Fruit fly (Drosophila melanogaster) whole organism, embryonic: ENCODE data around the gene CG42494.

ENCODE experiments used
- B-H1 ChIP-seq: fragments of 200-800 bp; sonication (Bioruptor generic); IDR thresholded peaks from 3 replicates; pipeline ENCODE4 v1.3.6; 2022; ENCODE audit warnings: missing biosample characterization, missing genetic modification characterization
- CG10267 ChIP-seq: fragments of 200-800 bp; sonication (Bioruptor generic); optimal IDR thresholded peaks from 2 replicates; lab custom pipeline; 2018; ENCODE audit warnings: missing biosample characterization, mild to moderate bottlenecking, missing genetic modification characterization, moderate library complexity
- CG10979 ChIP-seq: fragments of 200-800 bp; sonication (Bioruptor generic); optimal IDR thresholded peaks from 2 replicates; lab custom pipeline; 2018; ENCODE audit warnings: missing biosample characterization, mild to moderate bottlenecking, missing genetic modification characterization, moderate library complexity
- CG11247 ChIP-seq: fragments of 200-800 bp; sonication (Bioruptor generic); IDR thresholded peaks from 2 replicates; pipeline ENCODE4 v1.3.6; 2022; ENCODE audit warnings: missing biosample characterization, missing genetic modification characterization
- CG13296 ChIP-seq: fragments of 200-800 bp; sonication (Bioruptor generic); optimal IDR thresholded peaks from 3 replicates; lab custom pipeline; 2018; ENCODE audit warnings: missing biosample characterization, mild to moderate bottlenecking, missing genetic modification characterization
- CG14667 ChIP-seq: fragments of 200-800 bp; sonication (Bioruptor generic); IDR thresholded peaks from 2 replicates; pipeline ENCODE4 v1.3.6; 2022; ENCODE audit warnings: missing biosample characterization, missing genetic modification characterization
- CG16779 ChIP-seq: fragments of 200-800 bp; sonication (Bioruptor generic); IDR thresholded peaks from 2 replicates; pipeline ENCODE4 v1.3.6; 2022; ENCODE audit warnings: missing biosample characterization, missing genetic modification characterization
- CG17612 ChIP-seq: fragments of 200-800 bp; sonication (Bioruptor generic); IDR thresholded peaks from 2 replicates; pipeline ENCODE4 v1.3.6; 2022; ENCODE audit warnings: missing biosample characterization, missing genetic modification characterization
- CG17912 ChIP-seq: fragments of 200-800 bp; sonication (Bioruptor generic); optimal IDR thresholded peaks from 2 replicates; lab custom pipeline; 2018; ENCODE audit warnings: missing biosample characterization, mild to moderate bottlenecking, missing genetic modification characterization
- CG18011 ChIP-seq: fragments of 200-800 bp; sonication (Bioruptor generic); optimal IDR thresholded peaks from 2 replicates; lab custom pipeline; 2017; ENCODE audit warnings: missing biosample characterization, missing genetic modification characterization, mild to moderate bottlenecking, moderate library complexity, missing genotype
- CG2712 ChIP-seq: fragments of 200-800 bp; optimal IDR thresholded peaks from 3 replicates; lab custom pipeline; 2019; ENCODE audit warnings: missing biosample characterization, mild to moderate bottlenecking, missing genetic modification characterization, moderate library complexity
- CG2889 ChIP-seq: fragments of 200-800 bp; sonication (Bioruptor generic); IDR thresholded peaks from 3 replicates; pipeline ENCODE4 v1.3.6; 2022; ENCODE audit warnings: missing biosample characterization, missing genetic modification characterization
- CG4328 ChIP-seq: fragments of 200-800 bp; sonication (Bioruptor generic); optimal IDR thresholded peaks from 3 replicates; lab custom pipeline; 2017; ENCODE audit warnings: missing biosample characterization, missing genetic modification reagents, missing genetic modification characterization
- CG7357 ChIP-seq: fragments of 200-800 bp; sonication (Bioruptor generic); IDR thresholded peaks from 3 replicates; pipeline ENCODE4 v1.3.6; 2022; ENCODE audit warnings: missing biosample characterization, missing genetic modification characterization
- CG7839 ChIP-seq: fragments of 200-800 bp; sonication (Bioruptor generic); optimal IDR thresholded peaks from 3 replicates; lab custom pipeline; 2018; ENCODE audit warnings: missing biosample characterization, mild to moderate bottlenecking, missing genetic modification characterization, moderate library complexity
- CG7963 ChIP-seq: fragments of 200-800 bp; sonication (Bioruptor generic); IDR thresholded peaks from 3 replicates; pipeline ENCODE4 v1.3.6; 2022; ENCODE audit warnings: missing biosample characterization, missing genetic modification characterization; ENCODE audit not compliant: partially characterized antibody
- CG8290 ChIP-seq, 3 experiments: fragments of 200-800 bp; sonication (Bioruptor generic); optimal IDR thresholded peaks; 2 replicates each; lab custom pipeline; 2016 to 2019; ENCODE audit warnings: missing biosample characterization in 3 of 3, missing genetic modification characterization in 3 of 3, mild to moderate bottlenecking in 2 of 3, moderate library complexity in 1 of 3
- CoRest ChIP-seq: fragments of 200-800 bp; sonication (Bioruptor generic); optimal IDR thresholded peaks from 3 replicates; lab custom pipeline; 2018; ENCODE audit warnings: missing biosample characterization, mild to moderate bottlenecking, missing genetic modification characterization, moderate library complexity
- CrebB ChIP-seq: fragments of 200-800 bp; sonication (Bioruptor generic); optimal IDR thresholded peaks from 3 replicates; lab custom pipeline; 2018; ENCODE audit warnings: missing biosample characterization, mild to moderate bottlenecking, missing genetic modification characterization
- Dek ChIP-seq: fragments of 200-800 bp; sonication (Bioruptor generic); optimal IDR thresholded peaks from 3 replicates; lab custom pipeline; 2019; ENCODE audit warnings: missing biosample characterization, mild to moderate bottlenecking, missing genetic modification characterization, moderate library complexity
- E2f1 ChIP-seq: fragments of 200-800 bp; sonication (Bioruptor generic); IDR thresholded peaks from 2 replicates; pipeline ENCODE4 v1.3.6; 2022; ENCODE audit warnings: missing biosample characterization, missing genetic modification characterization
- GATAe ChIP-seq: fragments of 200-800 bp; sonication (Bioruptor generic); conservative IDR thresholded peaks from 2 replicates; pipeline ENCODE4 v1.3.6; 2022; ENCODE audit warnings: missing biosample characterization, missing genetic modification characterization
- Hmx ChIP-seq: fragments of 200-800 bp; sonication (Bioruptor generic); optimal IDR thresholded peaks from 2 replicates; lab custom pipeline; 2016; ENCODE audit warnings: missing biosample characterization, missing genetic modification characterization
- Hr51 ChIP-seq, 2 experiments: fragments of 200-800 bp; sonication (Bioruptor generic); optimal IDR thresholded peaks; 2 replicates in 1 of 2; 3 replicates in 1 of 2; lab custom pipeline; 2016 to 2018; ENCODE audit warnings: missing biosample characterization in 2 of 2, missing genetic modification characterization in 2 of 2, mild to moderate bottlenecking in 1 of 2, moderate library complexity in 1 of 2
- Hr78 ChIP-seq, 2 experiments: fragments of 200-800 bp in 1 of 2; fragments of >200 bp in 1 of 2; sonication (Bioruptor generic) in 1 of 2; optimal IDR thresholded peaks; 2 replicates each; lab custom pipeline; 2017 to 2019; ENCODE audit warnings: missing biosample characterization in 2 of 2, missing genetic modification characterization in 2 of 2, mild to moderate bottlenecking in 1 of 2, moderate library complexity in 1 of 2
- Max ChIP-seq: fragments of 200-800 bp; sonication (Bioruptor generic); optimal IDR thresholded peaks from 2 replicates; lab custom pipeline; 2016; ENCODE audit warnings: missing biosample characterization, mild to moderate bottlenecking, missing genetic modification characterization
- Med ChIP-seq: fragments of 200-800 bp; sonication (Bioruptor generic); peaks from one replicate; lab custom pipeline; 2016; ENCODE audit warnings: missing biosample characterization, missing genetic modification characterization, mild to moderate bottlenecking, inconsistent platforms, moderate library complexity
- NC2α ChIP-seq: fragments of 200-800 bp; sonication (Bioruptor generic); optimal IDR thresholded peaks from 2 replicates; lab custom pipeline; 2016; ENCODE audit warnings: missing biosample characterization, missing genetic modification characterization
- Nf-YC ChIP-seq: fragments of 200-800 bp; optimal IDR thresholded peaks from 3 replicates; lab custom pipeline; 2019; ENCODE audit warnings: missing biosample characterization, mild to moderate bottlenecking, missing genetic modification characterization, moderate library complexity
- Optix ChIP-seq: fragments of 200-800 bp; sonication (Bioruptor generic); IDR thresholded peaks from 3 replicates; pipeline ENCODE4 v1.3.6; 2022; ENCODE audit warnings: missing biosample characterization, missing genetic modification characterization
- Taf1 ChIP-seq: fragments of 200-800 bp; sonication (Bioruptor generic); IDR thresholded peaks from 2 replicates; pipeline ENCODE4 v1.3.6; 2022; ENCODE audit warnings: missing biosample characterization, missing genetic modification characterization
- aop ChIP-seq: fragments of 200-800 bp; sonication (Bioruptor generic); IDR thresholded peaks from 2 replicates; pipeline ENCODE4 v1.3.6; 2022; ENCODE audit warnings: missing biosample characterization, missing genetic modification characterization
- bbx ChIP-seq: fragments of 200-800 bp; sonication (Bioruptor generic); IDR thresholded peaks from 2 replicates; pipeline ENCODE4 v1.3.6; 2022; ENCODE audit warnings: missing biosample characterization, missing genetic modification characterization; ENCODE audit not compliant: partially characterized antibody
- dan ChIP-seq: fragments of 200-800 bp; sonication (Bioruptor generic); IDR thresholded peaks from 2 replicates; pipeline ENCODE4 v1.3.6; 2022; ENCODE audit warnings: missing biosample characterization, missing genetic modification characterization
- emc ChIP-seq: fragments of 200-800 bp; sonication (Bioruptor generic); optimal IDR thresholded peaks from 2 replicates; lab custom pipeline; 2016; ENCODE audit warnings: missing biosample characterization, missing genetic modification characterization
- en ChIP-seq: fragments of 200-800 bp; sonication (Bioruptor generic); optimal IDR thresholded peaks from 2 replicates; lab custom pipeline; 2016; ENCODE audit warnings: missing biosample characterization, missing genetic modification characterization
- grn ChIP-seq: fragments of 200-800 bp; sonication (Bioruptor generic); optimal IDR thresholded peaks from 3 replicates; lab custom pipeline; 2017; ENCODE audit warnings: missing biosample characterization, missing genetic modification characterization
- her ChIP-seq: fragments of 200-800 bp; sonication (Bioruptor generic); optimal IDR thresholded peaks from 2 replicates; lab custom pipeline; 2016; ENCODE audit warnings: missing biosample characterization, missing genetic modification characterization
- hkb ChIP-seq, 2 experiments: fragments of 200-800 bp in 1 of 2; fragments of >200 bp in 1 of 2; sonication (Bioruptor generic) in 1 of 2; IDR thresholded peaks in 1 of 2; optimal IDR thresholded peaks in 1 of 2; 2 replicates each; pipeline versions ENCODE4 v1.3.6 to Lab custom; 2017 to 2022; ENCODE audit warnings: missing biosample characterization in 1 of 2, missing genetic modification characterization in 1 of 2
- klu ChIP-seq: fragments of 200-800 bp; sonication (Bioruptor generic); IDR thresholded peaks from 2 replicates; pipeline ENCODE4 v1.3.6; 2022; ENCODE audit warnings: missing biosample characterization, missing genetic modification characterization
- knrl ChIP-seq: fragments of 200-800 bp; sonication (Bioruptor generic); IDR thresholded peaks from 3 replicates; pipeline ENCODE4 v1.3.6; 2022; ENCODE audit warnings: missing biosample characterization, missing genetic modification characterization; ENCODE audit not compliant: partially characterized antibody
- luna ChIP-seq: fragments of 200-800 bp; sonication (Bioruptor generic); optimal IDR thresholded peaks from 2 replicates; lab custom pipeline; 2016; ENCODE audit warnings: missing biosample characterization, missing genetic modification characterization
- peb ChIP-seq: fragments of 200-800 bp; sonication (Bioruptor generic); IDR thresholded peaks from 2 replicates; pipeline ENCODE4 v1.3.6; 2022; ENCODE audit warnings: missing biosample characterization, missing genetic modification characterization
- ro ChIP-seq: fragments of 200-800 bp; sonication (Bioruptor generic); IDR thresholded peaks from 2 replicates; pipeline ENCODE4 v1.3.6; 2022; ENCODE audit warnings: missing biosample characterization, missing genetic modification characterization
- stwl ChIP-seq: fragments of 200-800 bp; sonication (Bioruptor generic); optimal IDR thresholded peaks from 3 replicates; lab custom pipeline; 2018; ENCODE audit warnings: missing biosample characterization, mild to moderate bottlenecking, missing genetic modification characterization, moderate library complexity
- usp ChIP-seq: fragments of >200 bp; optimal IDR thresholded peaks from 2 replicates; lab custom pipeline; 2017; ENCODE audit warnings: missing biosample characterization, missing genetic modification characterization
- vfl ChIP-seq: fragments of 200-800 bp; sonication (Bioruptor generic); optimal IDR thresholded peaks from 2 replicates; lab custom pipeline; 2016; ENCODE audit warnings: missing biosample characterization, missing genetic modification characterization

The CG42494 gene

dm6 chr3L:3198447-3199402 lies 14.5 kb downstream of the CG42494 start, which contains the start of the genes CG32276 and gry (continued):
- TF ChIP-seq B-H1 (GFP tag; lab: Robert Waterston, UW), result no peak; the same call in 2 of the 3 replicates
- no peak for TF ChIP-seq usp (GFP tag; lab: Kevin White, UChicago)
- no peak for TF ChIP-seq CG16779 (GFP tag; lab: Robert Waterston, UW)
- no peak for TF ChIP-seq bbx (GFP tag; lab: Robert Waterston, UW)
- TF ChIP-seq dan (GFP tag; lab: Robert Waterston, UW), result no peak
- no peak for TF ChIP-seq CG7839 (tag; lab: Kevin White, UChicago)
- peak; percentile 88 for TF ChIP-seq Max (GFP tag; lab: Kevin White, UChicago)
- TF ChIP-seq luna (GFP tag; lab: Kevin White, UChicago), result no peak
- peak; percentile 53 for TF ChIP-seq E2f1
- TF ChIP-seq klu (GFP tag; lab: Robert Waterston, UW), result peak; percentile 46; the same call in 1 of the 2 replicates
- peak; percentile 70 for TF ChIP-seq CG4328 (GFP tag; lab: Kevin White, UChicago)
- TF ChIP-seq en, result peak; percentile 53
- TF ChIP-seq CG2712 (tag; lab: Kevin White, UChicago), result peak; percentile 85
- peak; percentile 48 for TF ChIP-seq emc (GFP tag; lab: Kevin White, UChicago)
- TF ChIP-seq CG7963, result no peak
- peak; percentile 65 for TF ChIP-seq CG13296 (GFP tag; lab: Kevin White, UChicago)
- peak; percentile 60; the same call in 2 of the 3 replicates for TF ChIP-seq Optix (GFP tag; lab: Robert Waterston, UW)
- no peak for TF ChIP-seq peb (GFP tag; lab: Robert Waterston, UW)
- TF ChIP-seq CG18011, result peak; percentile 49
- peak; percentile 7 for TF ChIP-seq CG17912 (GFP tag; lab: Kevin White, UChicago)
- peak; percentile 67 for TF ChIP-seq CrebB (tag; lab: Kevin White, UChicago)
- peak; percentile 33 for TF ChIP-seq hkb (optimal IDR thresholded peaks at IDR 0.05; lab: Kevin White, UChicago)
- TF ChIP-seq hkb (GFP tag; IDR thresholded peaks at IDR 0.05; lab: Robert Waterston, UW), result peak; percentile 65
- peak; percentile 77 for TF ChIP-seq vfl (GFP tag; lab: Kevin White, UChicago)
- peak; percentile 97 for TF ChIP-seq Med
- TF ChIP-seq CG11247, result peak; percentile 54
- peak; percentile 60 for TF ChIP-seq stwl (tag; lab: Kevin White, UChicago)
- no peak for TF ChIP-seq CG17612 (GFP tag; lab: Robert Waterston, UW)
- TF ChIP-seq CG14667, result peak; percentile 51; the same call in 1 of the 2 replicates
- TF ChIP-seq Hr51 (GFP tag; optimal IDR thresholded peaks at IDR 0.05; lab: Kevin White, UChicago), result peak in 1 of 2 experiments; percentile 78
- peak; percentile 78 for TF ChIP-seq CoRest (tag; lab: Kevin White, UChicago)
- no peak for TF ChIP-seq Nf-YC
- peak; percentile 49; the same call in 1 of the 2 replicates for TF ChIP-seq Taf1 (GFP tag; lab: Robert Waterston, UW)
- no peak for TF ChIP-seq CG8290 (GFP tag; optimal IDR thresholded peaks at IDR 0.05; lab: Kevin White, UChicago)
- TF ChIP-seq CG8290 (tag; optimal IDR thresholded peaks at IDR 0.05; lab: Kevin White, UChicago), result peak in 1 of 2 experiments; percentile 15
- peak; percentile 62 for TF ChIP-seq knrl (GFP tag; lab: Robert Waterston, UW)
- no peak for TF ChIP-seq grn (GFP tag; lab: Kevin White, UChicago)
- peak; percentile 71 for TF ChIP-seq CG10979
- no peak for TF ChIP-seq Hr78 (GFP tag; optimal IDR thresholded peaks at IDR 0.05; lab: Kevin White, UChicago)
- no peak for TF ChIP-seq GATAe
- no peak for TF ChIP-seq NC2α (GFP tag; lab: Kevin White, UChicago)
- peak; percentile 71 for TF ChIP-seq her
- 0 out of 2 replicates have a peak, but pooled peaks have one; percentile 16 for TF ChIP-seq ro (GFP tag; lab: Robert Waterston, UW)
- TF ChIP-seq Hmx (GFP tag; lab: Kevin White, UChicago), result no peak
- TF ChIP-seq CG7357 (GFP tag; lab: Robert Waterston, UW), result peak; percentile 46; the same call in 1 of the 3 replicates
- TF ChIP-seq Dek (tag; lab: Kevin White, UChicago), result peak; percentile 73
- 0 out of 3 replicates have a peak, but pooled peaks have one; percentile 46 for TF ChIP-seq CG2889
- TF ChIP-seq CG10267 (tag; lab: Kevin White, UChicago), result peak; percentile 82
- no peak for TF ChIP-seq aop
